Fruit fly (Drosophila melanogaster) whole organism, embryonic: ENCODE results near the gene E2f2.
A peak's percentile ranks its signal among the peaks of the same experiment; 100 is the strongest.

Experiments
- Ada2b ChIP-seq: fragments of 200-800 bp; sonication (Bioruptor generic); IDR thresholded peaks from 2 replicates; pipeline ENCODE4 v1.3.6; 2022; ENCODE audit warnings: missing biosample characterization, missing genetic modification characterization
- Adf1 ChIP-seq: fragments of 200-800 bp; sonication (Bioruptor generic); IDR thresholded peaks from 2 replicates; pipeline ENCODE4 v1.3.6; 2022; ENCODE audit warnings: missing biosample characterization, missing genetic modification characterization
- Asciz ChIP-seq: fragments of 200-800 bp; sonication (Bioruptor generic); optimal IDR thresholded peaks from 2 replicates; lab custom pipeline; 2017; ENCODE audit warnings: missing biosample characterization, mild to moderate bottlenecking, missing genetic modification characterization, missing genetic modification reagents
- Atf-2 ChIP-seq: fragments of 200-800 bp; sonication (Bioruptor generic); optimal IDR thresholded peaks from 2 replicates; lab custom pipeline; 2016; ENCODE audit warnings: missing biosample characterization, missing genetic modification characterization
- Atf6 ChIP-seq: fragments of 200-800 bp; sonication (Bioruptor generic); IDR thresholded peaks from 2 replicates; pipeline ENCODE4 v1.3.6; 2022; ENCODE audit warnings: missing biosample characterization, missing genetic modification characterization
- CG11456 ChIP-seq: fragments of 200-800 bp; sonication (Bioruptor generic); IDR thresholded peaks from 3 replicates; pipeline ENCODE4 v1.3.6; 2022; ENCODE audit warnings: missing biosample characterization, missing genetic modification characterization
- CG11723 ChIP-seq: fragments of 200-800 bp; sonication (Bioruptor generic); optimal IDR thresholded peaks from 2 replicates; lab custom pipeline; 2017; ENCODE audit warnings: missing biosample characterization, mild to moderate bottlenecking, missing genetic modification characterization
- CG12104 ChIP-seq: fragments of 200-800 bp; sonication (Bioruptor generic); optimal IDR thresholded peaks from 3 replicates; lab custom pipeline; 2016; ENCODE audit warnings: missing biosample characterization, missing genetic modification characterization
- CG13287 ChIP-seq: fragments of 200-800 bp; sonication (Bioruptor generic); IDR thresholded peaks from 2 replicates; pipeline ENCODE4 v1.3.6; 2022; ENCODE audit warnings: missing biosample characterization, missing genetic modification characterization; ENCODE audit not compliant: partially characterized antibody
- CG13296 ChIP-seq: fragments of 200-800 bp; sonication (Bioruptor generic); optimal IDR thresholded peaks from 3 replicates; lab custom pipeline; 2018; ENCODE audit warnings: missing biosample characterization, mild to moderate bottlenecking, missing genetic modification characterization
- CG15269 ChIP-seq: fragments of 200-800 bp; sonication (Bioruptor generic); optimal IDR thresholded peaks from 2 replicates; lab custom pipeline; 2018; ENCODE audit warnings: missing biosample characterization, mild to moderate bottlenecking, missing genetic modification characterization, moderate library complexity
- CG15514 ChIP-seq: fragments of 200-800 bp; sonication (Bioruptor generic); optimal IDR thresholded peaks from 3 replicates; lab custom pipeline; 2017; ENCODE audit warnings: missing biosample characterization, missing genetic modification characterization, mild to moderate bottlenecking, moderate library complexity, missing genetic modification reagents
- CG15601 ChIP-seq: fragments of 200-800 bp; sonication (Bioruptor generic); optimal IDR thresholded peaks from 3 replicates; lab custom pipeline; 2019; ENCODE audit warnings: missing biosample characterization, mild to moderate bottlenecking, missing genetic modification characterization, moderate library complexity
- CG15696 ChIP-seq: fragments of 200-800 bp; sonication (Bioruptor generic); optimal IDR thresholded peaks from 2 replicates; lab custom pipeline; 2019; ENCODE audit warnings: missing biosample characterization, mild to moderate bottlenecking, missing genetic modification characterization, moderate library complexity
- CG17361 ChIP-seq: fragments of 200-800 bp; sonication (Bioruptor generic); IDR thresholded peaks from 3 replicates; pipeline ENCODE4 v1.3.6; 2022; ENCODE audit warnings: missing biosample characterization, missing genetic modification characterization
- CG17612 ChIP-seq: fragments of 200-800 bp; sonication (Bioruptor generic); IDR thresholded peaks from 2 replicates; pipeline ENCODE4 v1.3.6; 2022; ENCODE audit warnings: missing biosample characterization, missing genetic modification characterization
- CG3065 ChIP-seq: fragments of 200-800 bp; sonication (Bioruptor generic); optimal IDR thresholded peaks from 2 replicates; lab custom pipeline; 2016; ENCODE audit warnings: missing biosample characterization, missing genetic modification characterization
- CG3281 ChIP-seq: fragments of 200-800 bp; sonication (Bioruptor generic); optimal IDR thresholded peaks from 3 replicates; lab custom pipeline; 2017; ENCODE audit warnings: missing biosample characterization, mild to moderate bottlenecking, missing genetic modification characterization
- CG34376 ChIP-seq: fragments of 200-800 bp; sonication (Bioruptor generic); optimal IDR thresholded peaks from 2 replicates; lab custom pipeline; 2018; ENCODE audit warnings: missing biosample characterization, mild to moderate bottlenecking, missing genetic modification characterization
- CG7839 ChIP-seq: fragments of 200-800 bp; sonication (Bioruptor generic); optimal IDR thresholded peaks from 3 replicates; lab custom pipeline; 2018; ENCODE audit warnings: missing biosample characterization, mild to moderate bottlenecking, missing genetic modification characterization, moderate library complexity
- CG8281 ChIP-seq: fragments of 200-800 bp; sonication (Bioruptor generic); optimal IDR thresholded peaks from 2 replicates; lab custom pipeline; 2018; ENCODE audit warnings: missing biosample characterization, mild to moderate bottlenecking, missing genetic modification characterization, moderate library complexity
- CG8359 ChIP-seq: fragments of 200-800 bp; sonication (Bioruptor generic); optimal IDR thresholded peaks from 2 replicates; lab custom pipeline; 2017; ENCODE audit warnings: missing biosample characterization, mild to moderate bottlenecking, missing genetic modification characterization, borderline replicate concordance
- D ChIP-seq, 2 experiments: fragments of 200-800 bp in 1 of 2; fragments of >200 bp in 1 of 2; sonication (Bioruptor generic) in 1 of 2; optimal IDR thresholded peaks; 2 replicates in 1 of 2; 3 replicates in 1 of 2; lab custom pipeline; 2017; ENCODE audit warnings: mild to moderate bottlenecking in 1 of 2, missing biosample characterization in 1 of 2, missing genetic modification characterization in 1 of 2, missing genetic modification reagents in 1 of 2
- Dbx ChIP-seq: fragments of 200-800 bp; sonication (Bioruptor generic); IDR thresholded peaks from 3 replicates; pipeline ENCODE4 v1.3.6; 2022; ENCODE audit warnings: missing biosample characterization, missing genetic modification characterization
- Dip3 ChIP-seq: fragments of 200-800 bp; sonication (Bioruptor generic); optimal IDR thresholded peaks from 3 replicates; lab custom pipeline; 2016; ENCODE audit warnings: missing biosample characterization, missing genetic modification characterization
- Doc3 ChIP-seq: fragments of 200-800 bp; sonication (Bioruptor generic); IDR thresholded peaks from 3 replicates; pipeline ENCODE4 v1.3.6; 2022; ENCODE audit warnings: missing biosample characterization, missing genetic modification characterization; ENCODE audit not compliant: partially characterized antibody
- Hand ChIP-seq: fragments of 200-800 bp; sonication (Bioruptor generic); optimal IDR thresholded peaks from 2 replicates; lab custom pipeline; 2017; ENCODE audit warnings: mild to moderate bottlenecking, missing biosample characterization, missing genetic modification reagents, missing genetic modification characterization
- HmgD ChIP-seq: fragments of 200-800 bp; sonication (Bioruptor generic); optimal IDR thresholded peaks from 3 replicates; lab custom pipeline; 2016; ENCODE audit warnings: missing biosample characterization, missing genetic modification characterization
- Mad ChIP-seq: fragments of 200-800 bp; sonication (Bioruptor generic); optimal IDR thresholded peaks from 2 replicates; lab custom pipeline; 2016; ENCODE audit warnings: missing biosample characterization, missing genetic modification characterization
- Spps ChIP-seq: fragments of 200-800 bp; sonication (Bioruptor generic); optimal IDR thresholded peaks from 2 replicates; lab custom pipeline; 2018; ENCODE audit warnings: missing biosample characterization, mild to moderate bottlenecking, missing genetic modification characterization
- Ssrp ChIP-seq: fragments of 200-800 bp; sonication (Bioruptor generic); optimal IDR thresholded peaks from 2 replicates; lab custom pipeline; 2018; ENCODE audit warnings: missing biosample characterization, mild to moderate bottlenecking, missing genetic modification characterization, moderate library complexity
- Xrp1 ChIP-seq: fragments of 200-800 bp; sonication (Bioruptor generic); IDR thresholded peaks from 2 replicates; pipeline ENCODE4 v1.3.6; 2022; ENCODE audit warnings: missing biosample characterization, missing genetic modification characterization
- ab ChIP-seq: fragments of 200-800 bp; sonication (Bioruptor generic); optimal IDR thresholded peaks from 2 replicates; lab custom pipeline; 2016; ENCODE audit warnings: missing biosample characterization, missing genetic modification characterization
- ac ChIP-seq: fragments of 200-800 bp; sonication (Bioruptor generic); optimal IDR thresholded peaks from 3 replicates; lab custom pipeline; 2017; ENCODE audit warnings: missing biosample characterization, mild to moderate bottlenecking, missing genetic modification characterization
- bbx ChIP-seq: fragments of 200-800 bp; sonication (Bioruptor generic); IDR thresholded peaks from 2 replicates; pipeline ENCODE4 v1.3.6; 2022; ENCODE audit warnings: missing biosample characterization, missing genetic modification characterization; ENCODE audit not compliant: partially characterized antibody
- crc ChIP-seq: fragments of 200-800 bp; sonication (Bioruptor generic); optimal IDR thresholded peaks from 2 replicates; lab custom pipeline; 2016; ENCODE audit warnings: missing biosample characterization, missing genetic modification characterization
- cwo ChIP-seq: fragments of 200-800 bp; sonication (Bioruptor generic); optimal IDR thresholded peaks from 3 replicates; lab custom pipeline; 2017; ENCODE audit warnings: missing biosample characterization, missing genetic modification characterization, mild to moderate bottlenecking, moderate library complexity, missing genetic modification reagents
- dimm ChIP-seq: fragments of 200-800 bp; sonication (Bioruptor generic); IDR thresholded peaks from 2 replicates; pipeline ENCODE4 v1.3.6; 2022; ENCODE audit warnings: missing biosample characterization, missing genetic modification characterization
- dpn ChIP-seq, 2 experiments: fragments of 200-800 bp; sonication (Bioruptor generic); optimal IDR thresholded peaks; 3 replicates each; lab custom pipeline; 2016; ENCODE audit warnings: missing biosample characterization in 2 of 2, missing genetic modification characterization in 2 of 2
- esg ChIP-seq: fragments of 200-800 bp; sonication (Bioruptor generic); conservative IDR thresholded peaks from 2 replicates; pipeline ENCODE4 v1.3.6; 2022; ENCODE audit warnings: missing biosample characterization, missing genetic modification characterization
- klu ChIP-seq: fragments of 200-800 bp; sonication (Bioruptor generic); IDR thresholded peaks from 2 replicates; pipeline ENCODE4 v1.3.6; 2022; ENCODE audit warnings: missing biosample characterization, missing genetic modification characterization
- nmo ChIP-seq: fragments of 200-800 bp; sonication (Bioruptor generic); optimal IDR thresholded peaks from 2 replicates; lab custom pipeline; 2018; ENCODE audit warnings: missing biosample characterization, mild to moderate bottlenecking, missing genetic modification characterization, moderate library complexity
- onecut ChIP-seq: fragments of 200-800 bp; sonication (Bioruptor generic); IDR thresholded peaks from 2 replicates; pipeline ENCODE4 v1.3.6; 2022; ENCODE audit warnings: missing biosample characterization, missing genetic modification characterization
- p53 ChIP-seq: fragments of 200-800 bp; sonication (Bioruptor generic); optimal IDR thresholded peaks from 2 replicates; lab custom pipeline; 2016; ENCODE audit warnings: missing biosample characterization, missing genetic modification characterization
- pzg ChIP-seq: fragments of 200-800 bp; sonication (Bioruptor generic); optimal IDR thresholded peaks from 3 replicates; lab custom pipeline; 2018; ENCODE audit warnings: missing biosample characterization, mild to moderate bottlenecking, missing genetic modification characterization, moderate library complexity
- sens ChIP-seq: fragments of 200-800 bp; sonication (Bioruptor generic); peaks from one replicate; lab custom pipeline; 2016; ENCODE audit warnings: missing biosample characterization, missing genetic modification characterization
- stc ChIP-seq: fragments of 200-800 bp; sonication (Bioruptor generic); IDR thresholded peaks from 2 replicates; pipeline ENCODE4 v1.3.6; 2022; ENCODE audit warnings: missing biosample characterization, missing genetic modification characterization
- stwl ChIP-seq: fragments of 200-800 bp; sonication (Bioruptor generic); optimal IDR thresholded peaks from 3 replicates; lab custom pipeline; 2018; ENCODE audit warnings: missing biosample characterization, mild to moderate bottlenecking, missing genetic modification characterization, moderate library complexity

Gene E2f2

DNA sequence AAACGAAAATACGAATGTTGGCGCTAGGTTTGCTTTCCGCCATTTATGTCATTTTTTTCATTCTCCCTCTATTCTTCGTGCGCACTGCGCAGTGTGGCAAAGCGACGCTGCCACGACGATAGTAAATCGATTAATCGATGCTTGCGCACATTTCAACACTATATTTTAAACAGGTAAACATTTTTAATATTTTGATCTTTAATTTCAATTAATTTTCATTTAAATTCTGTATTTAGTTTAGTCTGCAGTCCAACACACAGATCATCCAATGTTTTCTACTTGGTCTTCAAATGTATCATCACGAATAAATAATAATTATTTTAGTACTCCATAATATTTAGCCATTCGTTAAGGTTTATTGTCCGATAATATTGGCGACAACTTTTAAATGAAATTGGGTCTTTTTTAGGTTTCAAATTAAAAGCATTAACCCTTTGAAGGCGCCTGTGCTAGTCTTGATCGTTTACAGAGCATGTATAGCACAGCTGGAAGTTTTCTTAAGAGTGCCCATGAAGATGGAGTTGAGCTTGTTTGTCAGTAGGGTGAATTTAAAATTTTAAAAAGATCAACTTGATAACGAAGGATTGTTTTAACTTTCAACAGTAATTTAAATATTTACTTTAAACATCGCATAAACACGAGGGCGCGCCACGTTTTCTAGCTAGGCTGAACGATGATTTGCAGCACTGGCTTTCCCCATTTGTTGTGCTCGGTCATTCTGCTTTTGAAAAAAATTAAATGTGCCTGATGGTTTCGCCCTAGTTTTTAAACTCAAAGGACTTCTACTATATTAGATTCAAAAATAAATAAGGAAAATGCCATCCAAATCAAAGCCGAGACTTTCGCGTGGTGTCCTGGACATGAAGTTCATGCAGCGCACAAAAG is at the start of gene E2f2, which contains the start of gene Mpp6 (continued):
- TF ChIP-seq CG8281, result no peak
- peak; percentile 93 for TF ChIP-seq bbx
- no peak for TF ChIP-seq CG11723 (GFP tag; lab: Kevin White, UChicago)
- peak; percentile 23 for TF ChIP-seq Mad
- no peak for TF ChIP-seq klu (GFP tag; lab: Robert Waterston, UW)
- peak; percentile 78 for TF ChIP-seq pzg (GFP tag; lab: Kevin White, UChicago)
- peak; percentile 55 for TF ChIP-seq CG15514
- no peak for TF ChIP-seq esg
- TF ChIP-seq dimm (GFP tag; lab: Robert Waterston, UW), result no peak
- peak; percentile 57; the same call in 2 of the 3 replicates for TF ChIP-seq Doc3 (GFP tag; lab: Robert Waterston, UW)
- TF ChIP-seq sens, result peak; percentile 70
- no peak for TF ChIP-seq ab
- TF ChIP-seq Adf1 (GFP tag; lab: Robert Waterston, UW), result peak; percentile 23; the same call in 1 of the 2 replicates
- TF ChIP-seq D (optimal IDR thresholded peaks at IDR 0.05; lab: Kevin White, UChicago), result no peak
- TF ChIP-seq D (GFP tag; optimal IDR thresholded peaks at IDR 0.05; lab: Kevin White, UChicago), result no peak
- TF ChIP-seq CG15269 (tag; lab: Kevin White, UChicago), result no peak
- no peak for TF ChIP-seq crc (GFP tag; lab: Kevin White, UChicago)
- TF ChIP-seq CG17612 (GFP tag; lab: Robert Waterston, UW), result peak; percentile 3; the same call in 1 of the 2 replicates
- TF ChIP-seq onecut (GFP tag; lab: Robert Waterston, UW), result peak; percentile 50
- TF ChIP-seq CG7839, result peak; percentile 7
- 0 out of 2 replicates have a peak, but pooled peaks have one; percentile 23 for TF ChIP-seq Atf6 (GFP tag; lab: Robert Waterston, UW)
- TF ChIP-seq Atf-2 (GFP tag; lab: Kevin White, UChicago), result no peak
- TF ChIP-seq Xrp1 (GFP tag; lab: Robert Waterston, UW), result peak; percentile 58
- peak; percentile 15 for TF ChIP-seq CG12104 (GFP tag; lab: Kevin White, UChicago)
- TF ChIP-seq CG11456 (GFP tag; lab: Robert Waterston, UW), result peak; percentile 59; the same call in 2 of the 3 replicates
- no peak for TF ChIP-seq stc (GFP tag; lab: Robert Waterston, UW)
- TF ChIP-seq CG15601, result no peak
- peak; percentile 50; the same call in 2 of the 3 replicates for TF ChIP-seq CG17361 (GFP tag; lab: Robert Waterston, UW)
- peak; percentile 6 for TF ChIP-seq CG34376
- peak; percentile 87 for TF ChIP-seq Dbx (GFP tag; lab: Robert Waterston, UW)
- TF ChIP-seq CG13296 (GFP tag; lab: Kevin White, UChicago), result peak; percentile 4
- TF ChIP-seq CG13287 (GFP tag; lab: Robert Waterston, UW), result peak; percentile 79
- no peak for TF ChIP-seq CG8359 (GFP tag; lab: Kevin White, UChicago)
- peak; percentile 29 for TF ChIP-seq Dip3 (GFP tag; lab: Kevin White, UChicago)
- TF ChIP-seq Ada2b, result no peak
- TF ChIP-seq HmgD, result no peak
- peak; percentile 2 for TF ChIP-seq nmo
- TF ChIP-seq cwo, result no peak
- TF ChIP-seq CG15696 (tag; lab: Kevin White, UChicago), result no peak
- no peak for TF ChIP-seq Asciz (GFP tag; lab: Kevin White, UChicago)
- no peak for TF ChIP-seq Hand
- TF ChIP-seq CG3065 (GFP tag; lab: Kevin White, UChicago), result no peak
- TF ChIP-seq dpn (GFP tag; optimal IDR thresholded peaks at IDR 0.05; lab: Kevin White, UChicago), result peak; percentile 27 to 45
- TF ChIP-seq stwl (tag; lab: Kevin White, UChicago), result peak; percentile 46
- TF ChIP-seq Spps (tag; lab: Kevin White, UChicago), result no peak
- peak; percentile 4 for TF ChIP-seq CG3281
- TF ChIP-seq p53 (GFP tag; lab: Kevin White, UChicago), result no peak
- no peak for TF ChIP-seq ac (GFP tag; lab: Kevin White, UChicago)
- TF ChIP-seq Ssrp (tag; lab: Kevin White, UChicago), result no peak
